Fruit fly (Drosophila melanogaster): ENCODE measurements around the gene CG6184.

CG6184 gene

DNA sequence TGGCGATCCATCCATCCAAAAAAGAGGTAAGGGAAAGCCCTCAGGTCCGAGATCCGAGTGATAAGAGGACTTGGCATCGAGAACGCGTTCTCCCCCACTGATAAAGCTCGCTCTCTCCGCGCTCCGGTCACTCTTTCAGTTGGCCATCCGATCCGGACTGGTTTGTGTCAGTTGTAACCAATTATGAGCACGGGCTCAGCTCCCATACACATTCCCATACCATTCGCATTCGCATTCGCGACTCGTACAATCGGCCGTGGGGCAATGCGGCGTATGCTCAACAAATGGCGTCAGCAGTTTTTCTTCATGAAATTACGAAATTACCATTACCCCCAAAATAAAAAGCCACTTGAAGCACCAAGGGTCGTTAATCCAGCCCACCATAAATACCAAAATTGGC, 33.2 kb downstream of the CG6184 start:
- TF ChIP-seq kay (GFP tag; ENCODE audit: borderline replicate concordance) (peak; percentile 75), toe (GFP tag; optimal IDR thresholded peaks at IDR 0.05) (no peak), CG12768 (GFP tag; optimal IDR thresholded peaks at IDR 0.05) (no peak), pad (GFP tag; optimal IDR thresholded peaks at IDR 0.05) (no peak), CG7045 (GFP tag; optimal IDR thresholded peaks at IDR 0.05) (no peak), Mnt (GFP tag; optimal IDR thresholded peaks at IDR 0.05) (no peak), bab1 (GFP tag; optimal IDR thresholded peaks at IDR 0.05) (no peak), tj (GFP tag; optimal IDR thresholded peaks at IDR 0.05) (peak; percentile 76), CG5204 (GFP tag; optimal IDR thresholded peaks at IDR 0.05) (no peak), Clk (GFP tag; optimal IDR thresholded peaks at IDR 0.05) (no peak)

DNA sequence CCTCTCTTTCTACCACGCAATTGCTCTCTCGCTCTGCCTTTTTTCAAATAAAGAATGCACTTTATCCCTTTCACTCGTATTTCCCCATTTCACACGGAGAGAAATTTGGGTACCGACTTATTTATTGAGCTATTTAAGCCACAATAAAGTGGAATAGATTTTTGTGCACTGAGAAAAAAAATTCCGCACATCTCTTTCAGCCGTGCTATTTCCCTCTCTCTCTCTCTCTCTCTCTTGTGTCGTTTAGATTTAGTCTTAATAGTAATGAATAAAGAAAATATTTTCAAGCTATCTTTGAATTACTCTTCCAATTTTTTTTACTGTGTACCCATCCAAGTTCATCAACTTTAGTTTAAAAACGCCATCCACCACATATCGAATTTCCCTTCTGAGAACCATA, 34.1 kb downstream of the CG6184 start:
- TF ChIP-seq CG14711 (tag; optimal IDR thresholded peaks at IDR 0.05) (peak; percentile 19), cic (GFP tag; optimal IDR thresholded peaks at IDR 0.05) (no peak), cnc (optimal IDR thresholded peaks at IDR 0.05) (no peak), pad (GFP tag; optimal IDR thresholded peaks at IDR 0.05) (peak; percentile 65), tj (GFP tag; optimal IDR thresholded peaks at IDR 0.05) (peak; percentile 37), bab1 (GFP tag; optimal IDR thresholded peaks at IDR 0.05) (peak; percentile 52), CG12768 (GFP tag; optimal IDR thresholded peaks at IDR 0.05) (no peak), Clk (GFP tag; optimal IDR thresholded peaks at IDR 0.05) (no peak), CG7045 (GFP tag; optimal IDR thresholded peaks at IDR 0.05) (peak; percentile 31), CG7101 (tag; optimal IDR thresholded peaks at IDR 0.05) (peak; percentile 33), ovo (GFP tag; optimal IDR thresholded peaks at IDR 0.05) (no peak), CG33017 (tag; optimal IDR thresholded peaks at IDR 0.05) (peak; percentile 6), CG1620 (GFP tag; optimal IDR thresholded peaks at IDR 0.05) (no peak), Crg-1 (GFP tag; optimal IDR thresholded peaks at IDR 0.05) (no peak), Mnt (GFP tag; optimal IDR thresholded peaks at IDR 0.05) (no peak), kay (GFP tag; ENCODE audit: borderline replicate concordance) (no peak), Hr96 (GFP tag; optimal IDR thresholded peaks at IDR 0.05) (peak; percentile 41), CG5204 (GFP tag; optimal IDR thresholded peaks at IDR 0.05) (peak; percentile 52), CG11617 (GFP tag; optimal IDR thresholded peaks at IDR 0.05) (peak; percentile 4), toe (GFP tag; optimal IDR thresholded peaks at IDR 0.05) (peak; percentile 22)

DNA sequence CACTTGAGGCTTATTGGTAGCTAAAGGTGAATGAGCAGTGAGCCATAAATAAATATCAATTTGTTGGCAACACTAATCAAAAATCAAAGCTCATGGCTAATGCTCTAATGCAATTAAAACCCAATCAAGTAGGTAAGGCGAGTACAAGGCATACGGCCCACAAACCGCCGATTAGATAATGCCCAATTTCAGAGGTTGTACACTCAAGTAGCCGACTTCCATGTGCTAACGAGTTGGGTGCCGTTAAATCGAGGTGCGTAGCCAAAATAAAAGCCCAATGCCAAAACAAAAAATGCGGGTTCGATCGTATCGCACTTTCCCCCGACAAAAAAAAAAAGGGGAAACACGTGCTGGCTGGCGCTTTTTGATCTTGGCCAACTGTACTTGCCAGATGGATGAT, 35.7 kb downstream of the CG6184 start:
- no peak for TF ChIP-seq CG7101 (tag; optimal IDR thresholded peaks at IDR 0.05)
- TF ChIP-seq CG14711 (tag; optimal IDR thresholded peaks at IDR 0.05): no peak
- TF ChIP-seq pad (GFP tag; optimal IDR thresholded peaks at IDR 0.05): peak; percentile 0
- TF ChIP-seq Mnt (GFP tag; optimal IDR thresholded peaks at IDR 0.05): no peak
- no peak for TF ChIP-seq cic (GFP tag; optimal IDR thresholded peaks at IDR 0.05)

DNA sequence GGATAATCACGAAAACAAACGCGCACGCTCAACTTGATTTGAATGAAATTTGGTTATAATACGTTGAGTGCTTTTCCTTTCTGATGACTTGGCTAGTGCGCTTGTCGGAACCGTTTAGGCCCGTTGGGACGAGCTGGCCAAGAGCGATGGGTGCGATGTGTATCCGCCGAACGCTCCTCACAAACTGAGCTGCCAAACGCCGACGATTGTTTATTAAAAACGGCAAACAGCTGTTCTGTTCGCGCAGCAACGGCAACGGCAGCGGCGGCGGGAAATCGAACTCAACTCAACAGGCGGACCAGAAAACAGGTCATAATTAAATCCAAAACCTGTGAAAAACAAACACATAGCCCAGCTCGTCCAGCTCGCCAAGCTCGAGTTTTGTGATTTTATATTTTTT, 36.7 kb downstream of the CG6184 start:
- TF ChIP-seq tj (GFP tag; optimal IDR thresholded peaks at IDR 0.05): peak; percentile 2
- TF ChIP-seq CG12768 (GFP tag; optimal IDR thresholded peaks at IDR 0.05): no peak

DNA sequence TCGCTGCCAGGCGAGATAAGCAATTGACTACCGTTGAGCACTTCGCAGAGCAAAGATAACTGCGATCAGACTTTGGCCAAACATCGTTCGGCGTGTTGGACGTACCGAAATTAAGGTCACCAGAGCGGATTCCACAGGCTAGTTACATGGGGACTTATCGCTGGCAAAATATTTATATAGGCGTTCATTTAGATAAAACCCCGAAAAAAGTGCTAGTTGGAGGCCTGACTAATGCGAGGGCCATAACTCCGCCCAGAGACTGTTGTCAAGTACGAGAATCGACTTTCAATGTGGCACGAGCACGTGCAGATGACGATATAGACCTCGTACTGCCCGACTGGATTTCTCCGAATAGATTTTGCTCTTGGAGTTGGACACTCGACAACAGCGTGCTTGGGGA, 37.8 kb downstream of the CG6184 start:
- TF ChIP-seq tj (GFP tag; optimal IDR thresholded peaks at IDR 0.05): no peak
- no peak for TF ChIP-seq CG12768 (GFP tag; optimal IDR thresholded peaks at IDR 0.05)
- no peak for TF ChIP-seq Crg-1 (GFP tag; optimal IDR thresholded peaks at IDR 0.05)

DNA sequence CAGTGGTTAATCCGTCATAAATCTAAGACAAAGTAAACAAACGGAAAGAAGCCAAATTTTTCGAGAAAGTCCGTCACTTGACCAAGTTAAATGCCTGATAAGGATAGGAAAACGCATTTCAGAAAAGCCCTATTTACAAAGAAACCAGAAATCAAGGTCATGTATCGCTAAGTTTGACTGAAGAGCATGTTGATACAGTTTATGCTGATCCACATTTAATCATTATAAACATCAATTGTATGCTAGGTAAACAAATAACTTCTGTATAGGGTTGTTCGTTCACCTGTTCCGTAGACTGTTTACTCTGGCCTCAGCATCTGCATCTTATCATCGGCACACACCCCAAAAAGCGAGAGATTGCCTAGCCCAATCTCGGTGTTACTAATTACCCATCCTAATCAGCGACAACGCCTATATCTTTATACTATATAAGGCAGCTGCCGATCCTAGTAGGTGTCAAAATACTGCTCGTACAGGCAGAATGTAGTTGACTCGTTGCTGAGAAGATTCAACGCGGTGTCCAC, 44.7 kb downstream of the CG6184 start, which contains the start of gene CG16727:
CG16727 (plus strand) TSS at position 474 of the 524 bp plus-strand sequence.
- TF ChIP-seq CG14711 (tag; optimal IDR thresholded peaks at IDR 0.05) (no peak), pad (GFP tag; optimal IDR thresholded peaks at IDR 0.05) (no peak), CG33017 (tag; optimal IDR thresholded peaks at IDR 0.05) (no peak), bab1 (GFP tag; optimal IDR thresholded peaks at IDR 0.05) (no peak), CG12768 (GFP tag; optimal IDR thresholded peaks at IDR 0.05) (no peak), CG7045 (GFP tag; optimal IDR thresholded peaks at IDR 0.05) (no peak), Crg-1 (GFP tag; optimal IDR thresholded peaks at IDR 0.05) (no peak), ovo (GFP tag; optimal IDR thresholded peaks at IDR 0.05) (no peak), Clk (GFP tag; optimal IDR thresholded peaks at IDR 0.05) (no peak), CG7101 (tag; optimal IDR thresholded peaks at IDR 0.05) (no peak), cic (GFP tag; optimal IDR thresholded peaks at IDR 0.05) (no peak), CG1620 (GFP tag; optimal IDR thresholded peaks at IDR 0.05) (no peak), cnc (optimal IDR thresholded peaks at IDR 0.05) (no peak), kay (GFP tag; ENCODE audit: borderline replicate concordance) (no peak), CG5204 (GFP tag; optimal IDR thresholded peaks at IDR 0.05) (no peak), CG11617 (GFP tag; optimal IDR thresholded peaks at IDR 0.05) (no peak), Hr96 (GFP tag; optimal IDR thresholded peaks at IDR 0.05) (no peak), tj (GFP tag; optimal IDR thresholded peaks at IDR 0.05) (no peak), Mnt (GFP tag; optimal IDR thresholded peaks at IDR 0.05) (no peak)

DNA sequence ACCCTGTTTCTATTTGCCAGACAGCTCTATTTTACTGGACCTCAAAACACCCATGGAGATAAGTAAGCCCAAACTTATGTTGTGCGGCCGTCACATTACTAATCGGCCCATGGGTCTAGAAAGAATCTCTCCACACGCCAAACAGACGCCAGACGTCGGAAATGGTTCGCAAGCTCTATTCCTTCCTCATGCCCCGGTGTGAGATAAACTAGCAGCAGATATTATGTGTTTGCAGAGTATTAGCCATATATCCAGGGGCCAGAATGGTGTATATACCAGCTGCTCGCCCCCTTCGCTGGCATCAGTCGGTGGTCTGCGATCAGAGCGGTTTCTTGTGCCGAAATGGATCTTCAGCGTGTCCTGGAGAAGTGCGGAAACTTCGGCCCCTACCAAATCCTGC, 47.7 kb downstream of the CG6184 start, which contains the start of gene CG17752:
CG17752 (plus strand) TSS at position 301 of the 400 bp plus-strand sequence.
- TF ChIP-seq CG12768 (GFP tag; optimal IDR thresholded peaks at IDR 0.05) (no peak), tj (GFP tag; optimal IDR thresholded peaks at IDR 0.05) (no peak), bab1 (GFP tag; optimal IDR thresholded peaks at IDR 0.05) (no peak), CG7101 (tag; optimal IDR thresholded peaks at IDR 0.05) (no peak), CG33017 (tag; optimal IDR thresholded peaks at IDR 0.05) (no peak)

Data from whole organism, adult.